Worm (Caenorhabditis elegans) whole organism, midembryonic: ENCODE measurements around the gene K07H8.12.

Experiments used
- T22C8.4 ChIP-seq: fragments of 200-800 bp; sonication (Bioruptor generic); IDR thresholded peaks from 2 replicates; pipeline ENCODE4 v1.3.6; 2022; ENCODE audit warnings: missing genetic modification characterization, missing compliant biosample characterization
- cog-1 ChIP-seq: sonication (generic microtip); optimal IDR thresholded peaks from 2 replicates; lab custom pipeline; 2016; ENCODE audit warnings: missing genetic modification characterization, missing compliant biosample characterization
- flt-1 ChIP-seq: fragments of 200-800 bp; sonication (Bioruptor generic); IDR thresholded peaks from 2 replicates; pipeline ENCODE4 v1.3.6; 2022; ENCODE audit warnings: missing genetic modification characterization, missing compliant biosample characterization
- klf-2 ChIP-seq: fragments of 200-800 bp; sonication (Bioruptor generic); conservative IDR thresholded peaks from 2 replicates; pipeline ENCODE4 v1.3.6; 2022; ENCODE audit warnings: missing genetic modification reagents, missing genetic modification characterization, missing compliant biosample characterization
- med-1 ChIP-seq: sonication (generic microtip); optimal IDR thresholded peaks from 2 replicates; lab custom pipeline; 2017; ENCODE audit warnings: missing genetic modification characterization, mild to moderate bottlenecking, missing compliant biosample characterization, antibody characterized with exemption, missing genetic modification reagents; ENCODE audit not compliant: insufficient read depth
- ref-1 ChIP-seq: fragments of 200-800 bp; sonication (Bioruptor generic); conservative IDR thresholded peaks from 2 replicates; pipeline ENCODE4 v1.3.6; 2022; ENCODE audit warnings: missing genetic modification reagents, missing genetic modification characterization, missing compliant biosample characterization
- tab-1 ChIP-seq: fragments of 200-800 bp; sonication (Bioruptor generic); IDR thresholded peaks from 2 replicates; pipeline ENCODE4 v1.3.6; 2022; ENCODE audit warnings: missing genetic modification characterization, missing compliant biosample characterization
- ztf-23 ChIP-seq: fragments of 200-800 bp; sonication (Bioruptor generic); IDR thresholded peaks from 2 replicates; pipeline ENCODE4 v1.3.6; 2022; ENCODE audit warnings: missing genetic modification reagents, missing genetic modification characterization, missing compliant biosample characterization
- ztf-29 ChIP-seq: fragments of 200-800 bp; sonication (Bioruptor generic); IDR thresholded peaks from 2 replicates; pipeline ENCODE4 v1.3.6; 2022; ENCODE audit warnings: missing genetic modification reagents, missing genetic modification characterization, missing compliant biosample characterization

K07H8.12 gene

ce11 chrIV:8236502-8236901, 40.0 kb downstream of the K07H8.12 start, which contains the start of gene nhr-66:
nhr-66 (minus strand) TSS chrIV:8236602.
- no peak for TF ChIP-seq ztf-29 (GFP tag; lab: Robert Waterston, UW)
- no peak for TF ChIP-seq ztf-23 (GFP tag; lab: Robert Waterston, UW)

DNA sequence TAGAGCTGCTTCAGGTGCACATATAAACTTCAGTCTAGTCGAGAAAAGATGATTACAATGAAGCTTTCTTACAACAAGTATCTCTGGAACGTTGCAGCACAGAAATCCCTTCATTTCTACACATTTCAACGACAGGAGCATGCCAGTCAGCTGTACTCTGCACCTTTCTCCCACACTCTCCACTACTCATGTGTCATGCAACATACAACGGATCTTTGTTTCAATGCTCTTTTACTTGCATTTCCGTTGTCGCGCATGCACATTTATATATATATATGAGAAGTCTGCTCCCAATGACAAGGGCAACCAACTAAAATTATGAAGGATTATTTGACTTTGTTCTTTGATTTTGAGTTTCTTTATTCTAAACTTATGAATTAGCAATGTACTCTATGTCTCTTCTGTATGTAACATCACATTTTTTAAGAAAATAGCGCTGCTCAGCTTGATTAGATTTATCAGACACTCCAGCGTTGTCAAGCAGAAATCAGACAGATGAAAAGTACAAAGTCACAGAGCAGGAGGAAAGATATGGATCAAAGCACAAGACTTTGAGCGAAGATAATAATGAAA, 41.3 kb downstream of the K07H8.12 start:
- TF ChIP-seq T22C8.4: no peak
- TF ChIP-seq cog-1 (tag; lab: Kevin White, UChicago): no peak
- TF ChIP-seq ref-1: no peak
- TF ChIP-seq ztf-23 (GFP tag; lab: Robert Waterston, UW): no peak
- no peak for TF ChIP-seq tab-1 (GFP tag; lab: Robert Waterston, UW)

DNA sequence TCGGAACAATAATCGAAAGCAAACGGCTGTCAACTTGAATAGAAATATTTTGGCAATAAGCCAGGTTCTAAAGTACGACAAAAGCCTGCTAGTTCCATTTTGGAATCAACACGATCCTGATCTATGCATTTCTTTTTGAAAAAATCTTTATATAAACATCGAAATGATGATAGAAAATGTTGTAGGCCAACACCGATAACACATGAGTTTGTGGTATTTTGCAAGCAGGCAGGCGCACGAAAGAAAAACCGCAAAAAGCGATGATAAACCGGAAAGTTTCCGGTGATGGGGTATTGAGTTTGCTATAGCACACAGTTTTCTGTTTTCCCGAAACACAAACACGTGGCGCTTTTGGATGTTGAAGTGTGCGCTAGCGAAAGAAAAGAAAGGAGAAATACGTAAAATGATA, 42.4 kb downstream of the K07H8.12 start:
- TF ChIP-seq cog-1 (tag; lab: Kevin White, UChicago) (no peak), klf-2 (GFP tag; lab: Robert Waterston, UW) (no peak), ref-1 (no peak), ztf-29 (GFP tag; lab: Robert Waterston, UW) (no peak), tab-1 (GFP tag; lab: Robert Waterston, UW) (no peak), flt-1 (GFP tag; lab: Robert Waterston, UW) (no peak), med-1 (GFP tag; lab: Kevin White, UChicago) (no peak), T22C8.4 (no peak), ztf-23 (GFP tag; lab: Robert Waterston, UW) (no peak)

DNA sequence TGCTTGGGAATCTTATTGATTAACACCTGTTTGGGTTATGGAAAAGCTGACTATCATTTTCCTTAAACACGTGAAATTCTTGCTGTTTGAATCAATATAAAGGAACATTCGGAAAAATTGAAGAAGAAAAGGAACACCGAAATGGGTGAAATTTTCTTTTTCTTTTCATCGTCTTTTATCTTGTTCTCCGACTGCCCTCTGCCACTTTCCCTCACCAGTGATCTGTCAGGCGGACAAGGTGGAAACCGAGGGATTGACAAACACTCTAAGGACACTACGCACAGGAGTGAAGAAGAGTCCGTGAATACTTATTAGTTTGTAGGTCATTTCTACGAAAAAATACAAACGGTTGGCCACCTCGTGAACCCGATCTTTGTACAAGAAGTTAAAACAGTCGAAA, 43.2 kb downstream of the K07H8.12 start:
- no peak for TF ChIP-seq ztf-29 (GFP tag; lab: Robert Waterston, UW)

ce11 chrIV:8232428-8232827, 44.1 kb downstream of the K07H8.12 start:
- TF ChIP-seq med-1 (GFP tag; lab: Kevin White, UChicago) (no peak), ztf-29 (GFP tag; lab: Robert Waterston, UW) (no peak), klf-2 (GFP tag; lab: Robert Waterston, UW) (no peak), ztf-23 (GFP tag; lab: Robert Waterston, UW) (no peak), flt-1 (GFP tag; lab: Robert Waterston, UW) (no peak), ref-1 (no peak), T22C8.4 (no peak), cog-1 (tag; lab: Kevin White, UChicago) (no peak), tab-1 (GFP tag; lab: Robert Waterston, UW) (no peak)

DNA sequence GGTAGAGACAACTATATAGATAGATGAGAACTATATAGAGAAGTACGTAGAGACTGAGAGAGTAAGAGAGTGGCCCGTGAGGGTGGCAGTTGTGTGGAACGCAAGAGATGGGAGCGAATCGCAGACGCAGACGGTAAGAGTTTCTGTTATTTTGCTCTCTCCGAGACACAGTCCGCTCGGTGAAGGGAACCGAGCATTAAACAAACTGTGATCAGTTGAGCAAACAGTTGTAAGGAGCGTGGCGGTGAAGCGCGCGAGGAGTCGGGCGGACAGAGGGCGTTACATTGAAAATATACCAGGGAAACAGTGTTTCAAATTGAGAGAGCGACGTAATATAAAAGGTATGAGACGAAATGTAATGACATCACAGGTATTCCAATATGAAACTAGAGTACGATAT, 47.0 kb downstream of the K07H8.12 start:
- no peak for TF ChIP-seq ztf-29 (GFP tag; lab: Robert Waterston, UW)
- TF ChIP-seq med-1 (GFP tag; lab: Kevin White, UChicago): no peak
- peak; percentile 66 for TF ChIP-seq cog-1 (tag; lab: Kevin White, UChicago)
- TF ChIP-seq flt-1 (GFP tag; lab: Robert Waterston, UW): 0 out of 2 replicates have a peak, but pooled peaks have one; percentile 28
- TF ChIP-seq klf-2 (GFP tag; lab: Robert Waterston, UW): no peak
- TF ChIP-seq T22C8.4: no peak
- TF ChIP-seq ztf-23 (GFP tag; lab: Robert Waterston, UW): 0 out of 2 replicates have a peak, but pooled peaks have one; percentile 54
- no peak for TF ChIP-seq tab-1 (GFP tag; lab: Robert Waterston, UW)
- no peak for TF ChIP-seq ref-1

- TF ChIP-seq flt-1 (GFP tag; lab: Robert Waterston, UW) (no peak), med-1 (GFP tag; lab: Kevin White, UChicago) (no peak), ztf-23 (GFP tag; lab: Robert Waterston, UW) (no peak), ztf-29 (GFP tag; lab: Robert Waterston, UW) (no peak), T22C8.4 (no peak), cog-1 (tag; lab: Kevin White, UChicago) (no peak), ref-1 (no peak), tab-1 (GFP tag; lab: Robert Waterston, UW) (no peak), klf-2 (GFP tag; lab: Robert Waterston, UW) (no peak)
These were observed 50.0 kb downstream of the K07H8.12 start for ce11 chrIV:8226474-8226873.
